Worm (Caenorhabditis elegans) whole organism, L4/young adult: Measurements from ENCODE around the gene Y46G5A.8.

Experiments
- W03F9.2 ChIP-seq: fragments of 150-350 bp; optimal IDR thresholded peaks from 2 replicates; lab custom pipeline; 2014; ENCODE audit warnings: missing biosample characterization, missing genetic modification characterization
- dao-5 ChIP-seq: sonication (generic microtip); optimal IDR thresholded peaks from 2 replicates; lab custom pipeline; 2016; ENCODE audit warnings: missing genotype, missing genetic modification characterization, moderate library complexity, missing compliant biosample characterization
- him-1 ChIP-seq: sonication (generic microtip); optimal IDR thresholded peaks from 2 replicates; lab custom pipeline; 2016; ENCODE audit warnings: missing genotype, missing genetic modification reagents, missing genetic modification characterization, missing compliant biosample characterization

Y46G5A.8 gene

ce11 chrII:12797211-12797794 lies 41.2 kb downstream of the Y46G5A.8 start:
- TF ChIP-seq dao-5 (tag; lab: Kevin White, UChicago): no peak
- no peak for TF ChIP-seq him-1 (tag; lab: Kevin White, UChicago)
- no peak for TF ChIP-seq W03F9.2 (tag; lab: Kevin White, UChicago)

ce11 chrII:12798814-12799213 lies 42.7 kb downstream of the Y46G5A.8 start:
- TF ChIP-seq W03F9.2 (tag; lab: Kevin White, UChicago) (no peak), dao-5 (tag; lab: Kevin White, UChicago) (no peak), him-1 (tag; lab: Kevin White, UChicago) (no peak)

DNA sequence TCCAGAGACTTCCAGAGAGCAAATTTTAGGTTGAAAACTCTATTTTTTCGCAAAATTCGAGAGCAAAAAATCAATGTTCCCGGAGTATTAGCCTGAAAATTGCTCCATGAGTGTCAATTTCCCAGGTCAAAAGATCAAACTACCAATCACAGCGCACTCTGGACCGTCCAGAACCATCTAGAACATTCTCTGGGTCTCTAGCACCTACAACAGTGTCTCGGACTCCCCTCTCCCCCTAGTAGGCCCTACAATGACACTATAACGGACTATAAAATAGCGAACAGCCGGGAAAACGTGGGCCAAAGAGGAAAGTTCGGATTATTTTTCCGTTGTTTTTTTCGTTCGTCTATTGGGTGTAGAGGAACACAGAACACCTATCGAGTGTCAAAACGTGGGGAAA lies 43.2 kb downstream of the Y46G5A.8 start:
- TF ChIP-seq him-1 (tag; lab: Kevin White, UChicago): no peak

- TF ChIP-seq W03F9.2 (tag; lab: Kevin White, UChicago) (peak; percentile 3), him-1 (tag; lab: Kevin White, UChicago) (no peak), dao-5 (tag; lab: Kevin White, UChicago) (no peak)
Observed at ce11 chrII:12799927-12800522, 43.9 kb downstream of the Y46G5A.8 start.

- no peak for TF ChIP-seq W03F9.2 (tag; lab: Kevin White, UChicago)
Observed at ce11 chrII:12805161-12805560, 49.0 kb downstream of the Y46G5A.8 start, which contains the start of the genes Y46G5A.18 and Y46G5A.47. Gene Y46G5A.18 (minus strand): TSS chrII:12805261. Gene Y46G5A.47 (minus strand): TSS chrII:12805306.

- TF ChIP-seq him-1 (tag; lab: Kevin White, UChicago): peak; percentile 23
- no peak for TF ChIP-seq W03F9.2 (tag; lab: Kevin White, UChicago)
- TF ChIP-seq dao-5 (tag; lab: Kevin White, UChicago): no peak
Observed at ce11 chrII:12805765-12806384, 49.7 kb downstream of the Y46G5A.8 start.

- TF ChIP-seq him-1 (tag; lab: Kevin White, UChicago): no peak
- TF ChIP-seq dao-5 (tag; lab: Kevin White, UChicago): no peak
- TF ChIP-seq W03F9.2 (tag; lab: Kevin White, UChicago): no peak
Observed at ce11 chrII:12806602-12807182, 50.6 kb downstream of the Y46G5A.8 start, which contains the start of gene spds-1. Gene spds-1 (plus strand): TSS chrII:12806899.
